Worm (Caenorhabditis elegans): ENCODE results near the gene alkb-8.

- TF ChIP-seq ceh-88 (GFP tag; IDR thresholded peaks at IDR 0.05) (no peak), lsy-2 (tag; optimal IDR thresholded peaks at IDR 0.05) (no peak), unc-62 (GFP tag; optimal IDR thresholded peaks at IDR 0.05) (no peak), lin-14 (GFP tag; optimal IDR thresholded peaks at IDR 0.05) (no peak), ama-1 (optimal IDR thresholded peaks at IDR 0.05) (no peak), pag-3 (tag; optimal IDR thresholded peaks at IDR 0.05; ENCODE audit: borderline replicate concordance, insufficient read depth) (no peak)
Measured at ce11 chrIII:3674149-3674548, 35.0 kb upstream of the alkb-8 start.

Data from whole organism, L1 larva.